Fruit fly (Drosophila melanogaster) whole organism, larva: ENCODE data around the gene CG4194.

Experiments used
- noc ChIP-seq: fragments of 200-800 bp; sonication (Bioruptor generic); optimal IDR thresholded peaks from 3 replicates; lab custom pipeline; 2019; ENCODE audit warnings: missing biosample characterization, mild to moderate bottlenecking, missing genetic modification characterization, moderate library complexity

The CG4194 gene

DNA sequence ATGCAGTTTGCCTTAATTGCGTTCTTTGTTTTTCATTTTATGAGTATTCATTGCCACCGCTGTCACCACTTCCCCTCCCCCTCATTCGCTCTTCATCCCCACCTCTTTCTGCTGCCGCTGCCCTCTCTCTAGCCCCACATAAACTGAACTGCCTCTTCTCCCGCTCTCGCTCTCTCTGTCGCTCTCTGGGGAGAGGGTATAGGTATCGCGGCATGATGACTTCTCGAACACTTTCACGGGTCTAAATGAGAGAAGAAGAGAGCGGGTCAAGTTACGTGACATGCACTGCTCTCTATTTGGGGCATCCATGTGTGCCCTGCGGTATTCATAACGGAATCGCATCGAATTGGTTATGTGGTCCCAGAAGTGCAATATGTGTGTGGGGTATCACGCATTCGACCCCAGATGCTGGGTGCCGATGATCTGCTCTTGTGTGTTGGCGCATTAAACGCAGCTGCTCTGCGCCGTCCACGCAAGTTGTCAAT is 15.3 kb downstream of the CG4194 start:
- TF ChIP-seq noc (tag; lab: Kevin White, UChicago) = peak; percentile 43

DNA sequence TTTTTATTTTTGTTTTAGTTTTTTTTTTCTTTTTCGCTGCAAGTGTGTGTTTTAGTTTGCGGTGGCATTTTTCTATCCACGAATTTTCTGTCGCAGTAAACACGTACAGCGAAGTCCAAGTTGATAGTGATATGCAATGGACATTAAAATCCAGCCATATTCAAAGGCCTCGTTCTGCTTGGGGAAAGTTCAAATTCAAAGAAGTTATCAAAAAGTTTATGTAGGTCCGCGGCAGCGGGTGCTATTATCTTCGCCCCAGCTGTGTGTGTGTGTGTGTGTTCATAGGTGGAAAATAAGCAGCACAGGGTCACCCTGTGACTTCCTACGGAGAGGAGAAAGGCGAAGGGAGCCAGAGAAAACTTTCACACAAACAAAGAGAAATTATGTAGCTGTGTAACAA is 19.1 kb downstream of the CG4194 start:
- TF ChIP-seq noc (tag; lab: Kevin White, UChicago) = peak; percentile 18

DNA sequence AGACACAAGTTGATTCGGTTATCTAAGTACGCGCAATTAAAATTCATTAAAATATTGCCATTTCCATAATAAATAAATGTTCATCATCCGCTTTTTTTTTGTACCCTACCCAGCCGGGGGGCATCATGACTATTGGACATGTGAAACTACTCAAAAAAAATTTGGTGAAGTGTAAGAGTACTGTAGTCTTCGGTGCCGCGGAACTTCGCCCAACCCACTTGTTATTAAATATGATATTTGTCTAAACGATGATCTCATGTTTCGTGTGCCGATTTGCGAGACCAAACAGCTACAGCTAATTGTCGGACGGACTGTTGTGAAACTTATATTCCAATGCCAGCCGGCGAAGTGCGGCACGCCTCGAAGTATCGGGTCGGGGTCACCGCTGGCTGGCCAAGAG is 20.4 kb downstream of the CG4194 start:
- no peak for TF ChIP-seq noc (tag; lab: Kevin White, UChicago)

DNA sequence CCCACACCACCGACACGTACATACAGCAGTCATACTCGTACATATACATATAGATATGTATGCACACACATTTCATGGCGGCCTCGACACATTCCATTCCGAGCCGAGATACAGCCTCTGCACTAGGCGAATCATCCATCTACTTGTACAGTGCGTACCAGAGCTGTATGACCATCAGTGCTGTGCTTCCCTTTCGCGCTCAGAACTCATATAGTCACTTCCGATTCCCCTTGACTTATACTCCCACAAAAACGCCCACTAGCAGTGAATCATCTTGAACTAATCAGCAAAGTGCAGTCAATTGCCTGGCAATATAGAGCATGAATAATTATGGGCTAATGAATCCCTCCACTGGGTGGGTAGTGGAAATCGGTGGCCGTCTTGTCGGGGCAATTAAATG is 21.4 kb downstream of the CG4194 start:
- no peak for TF ChIP-seq noc (tag; lab: Kevin White, UChicago)

DNA sequence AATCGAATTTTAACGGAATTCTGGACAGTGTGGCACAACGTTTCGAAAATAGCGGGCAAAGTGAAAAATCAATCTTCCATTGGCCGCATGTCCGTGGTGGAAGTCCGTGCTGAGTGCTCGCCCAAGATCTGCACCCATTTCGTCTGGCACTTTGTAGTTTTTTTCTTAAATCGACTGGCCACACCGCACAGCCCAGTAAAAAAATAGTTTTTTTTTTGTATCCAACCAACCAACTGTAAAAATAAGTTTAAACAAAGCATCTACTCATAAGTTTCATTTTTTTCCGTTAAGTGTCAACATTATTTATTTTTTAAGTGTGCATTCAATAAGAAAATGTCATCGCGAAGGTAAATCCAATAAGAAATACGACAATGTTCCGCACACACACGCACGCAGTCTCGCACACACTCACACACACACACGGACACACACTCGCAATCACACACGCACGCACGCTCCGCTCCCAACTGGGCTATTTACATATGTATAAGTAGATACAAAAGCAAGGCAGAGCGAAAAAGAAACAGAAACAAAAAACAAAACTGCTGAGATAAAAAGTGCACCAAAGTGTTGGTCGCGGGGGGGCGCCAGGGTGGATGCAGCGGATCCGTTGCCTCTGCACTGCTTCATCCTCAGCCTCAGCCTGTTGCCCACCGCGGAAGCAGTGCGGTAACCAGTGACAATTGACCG is 25.8 kb downstream of the CG4194 start, which contains the start of gene csw:
TSS of gene csw (plus strand) at position 163 of the 690 bp plus-strand sequence.
- TF ChIP-seq noc (tag; lab: Kevin White, UChicago) = peak; percentile 12

DNA sequence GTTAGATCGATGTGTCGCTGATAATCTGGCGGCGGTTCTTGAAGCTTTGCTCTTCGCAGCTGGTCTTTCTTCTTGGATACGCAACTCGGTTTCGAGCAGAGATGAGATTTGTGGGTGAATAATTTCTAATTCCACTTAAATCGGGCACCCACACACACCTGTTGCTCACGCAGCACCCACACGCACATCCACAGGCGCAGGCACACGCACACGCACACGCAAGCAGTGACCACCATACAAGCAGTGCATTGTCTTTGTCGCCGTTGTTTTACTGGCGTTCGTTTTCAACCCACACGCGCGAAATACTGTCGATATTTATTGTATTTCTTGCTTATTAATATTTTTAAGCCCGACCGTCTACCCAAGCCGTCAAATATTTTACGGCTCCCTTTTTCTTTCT is 27.9 kb downstream of the CG4194 start:
- no peak for TF ChIP-seq noc (tag; lab: Kevin White, UChicago)

DNA sequence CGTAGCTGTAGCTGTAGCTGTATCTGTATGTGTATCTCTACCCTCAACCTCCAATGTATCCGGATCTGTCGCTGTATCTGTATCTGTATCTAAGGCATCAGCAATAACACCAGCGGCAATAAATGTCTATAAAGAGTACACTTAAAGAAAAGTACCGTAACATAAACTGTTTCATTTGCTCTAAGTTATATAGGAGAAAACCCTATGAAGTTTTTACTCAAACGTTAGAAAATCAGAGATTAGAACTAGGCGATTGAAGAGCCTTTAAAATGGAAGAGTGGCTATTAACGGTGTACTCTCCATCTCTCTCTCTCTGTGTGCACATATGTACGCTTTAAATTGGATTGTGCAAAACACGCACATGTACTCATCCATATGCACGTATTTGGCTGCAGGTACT is 29.9 kb downstream of the CG4194 start:
- no peak for TF ChIP-seq noc (tag; lab: Kevin White, UChicago)

DNA sequence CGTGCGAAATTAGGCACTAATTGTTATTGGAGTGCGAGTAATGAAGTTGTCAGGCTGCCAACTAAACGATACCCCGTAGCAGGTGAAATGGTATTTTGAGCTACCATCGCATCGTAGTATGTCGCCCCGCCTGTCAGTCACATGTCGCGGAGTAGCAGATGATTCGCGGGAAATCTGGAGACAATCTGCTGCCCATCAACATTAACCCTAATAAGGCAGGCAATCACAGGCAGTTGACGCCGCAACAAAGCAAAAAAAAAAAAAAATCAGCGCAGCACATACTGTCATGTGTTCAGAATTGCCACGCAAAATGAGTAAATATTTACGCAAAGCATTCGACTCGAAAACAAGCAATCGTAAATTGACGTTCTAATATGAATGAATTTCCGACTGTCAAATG is 35.5 kb downstream of the CG4194 start:
- no peak for TF ChIP-seq noc (tag; lab: Kevin White, UChicago)

DNA sequence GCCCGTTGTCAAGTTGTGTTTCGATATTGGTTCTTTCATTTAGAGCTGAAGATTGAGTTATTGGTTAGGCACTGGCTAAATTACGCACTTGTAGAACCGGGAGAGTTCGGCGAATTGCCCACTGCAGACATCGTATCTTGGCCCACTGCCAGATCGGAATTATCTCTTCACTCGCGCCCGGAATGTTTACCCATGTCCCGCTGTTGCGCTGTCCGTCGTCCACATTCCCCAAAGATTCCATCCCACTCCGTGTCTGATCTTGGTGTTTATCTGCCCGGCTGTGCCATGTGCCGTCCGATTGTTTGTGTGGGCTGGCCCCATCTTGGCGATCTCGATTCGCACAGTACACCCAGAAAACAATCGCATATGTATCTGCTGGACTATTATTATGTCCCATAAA is 36.0 kb downstream of the CG4194 start:
- TF ChIP-seq noc (tag; lab: Kevin White, UChicago) = no peak

DNA sequence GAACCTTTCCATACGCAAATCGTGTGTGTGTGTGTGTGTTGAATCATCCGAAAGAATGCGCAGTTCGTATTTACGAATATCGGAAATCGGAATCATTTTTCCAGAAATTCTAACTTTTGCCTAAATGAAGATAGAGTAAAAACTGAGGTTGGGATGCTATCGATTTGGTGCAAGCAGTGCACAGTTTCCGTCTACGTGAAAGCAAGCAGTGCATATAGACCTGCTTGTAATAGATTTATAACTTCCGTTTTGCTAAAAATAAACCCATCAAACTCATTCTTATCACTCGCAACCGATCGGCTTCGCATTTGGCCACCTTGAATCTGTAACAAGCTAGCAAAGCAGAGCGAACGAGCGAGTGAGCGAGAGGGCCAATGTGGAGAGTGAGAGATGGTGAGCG is 38.0 kb downstream of the CG4194 start:
- TF ChIP-seq noc (tag; lab: Kevin White, UChicago) = no peak

DNA sequence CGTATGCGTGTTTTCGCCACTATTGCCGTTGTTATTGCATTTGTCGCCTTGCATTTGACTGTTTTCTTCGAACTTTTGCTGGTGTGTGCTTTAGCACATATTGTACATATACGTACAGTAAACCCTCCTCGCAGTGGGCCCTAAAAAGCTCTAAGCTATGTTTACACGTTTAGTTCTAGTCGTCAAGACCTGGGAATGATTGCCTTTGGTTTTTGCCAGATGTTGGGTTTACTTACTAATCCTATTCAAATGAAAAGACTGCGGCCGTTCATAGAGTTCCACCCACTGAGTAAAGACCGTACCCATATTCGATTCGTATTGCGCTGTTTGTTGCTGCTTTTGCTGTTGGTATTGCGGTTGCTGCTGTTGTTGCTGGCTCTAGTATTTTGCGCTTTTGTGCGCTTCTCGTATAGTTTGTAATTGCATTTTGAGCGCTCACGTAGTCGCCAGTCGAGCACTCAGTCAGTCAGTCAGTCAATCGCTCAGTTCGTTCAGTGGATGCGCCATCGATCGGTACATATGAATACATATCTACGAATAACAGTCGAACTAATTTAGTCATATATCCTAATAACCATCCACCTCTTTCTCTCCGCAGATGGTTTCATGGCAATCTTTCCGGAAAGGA is 39.5 kb downstream of the CG4194 start:
- no peak for TF ChIP-seq noc (tag; lab: Kevin White, UChicago)

DNA sequence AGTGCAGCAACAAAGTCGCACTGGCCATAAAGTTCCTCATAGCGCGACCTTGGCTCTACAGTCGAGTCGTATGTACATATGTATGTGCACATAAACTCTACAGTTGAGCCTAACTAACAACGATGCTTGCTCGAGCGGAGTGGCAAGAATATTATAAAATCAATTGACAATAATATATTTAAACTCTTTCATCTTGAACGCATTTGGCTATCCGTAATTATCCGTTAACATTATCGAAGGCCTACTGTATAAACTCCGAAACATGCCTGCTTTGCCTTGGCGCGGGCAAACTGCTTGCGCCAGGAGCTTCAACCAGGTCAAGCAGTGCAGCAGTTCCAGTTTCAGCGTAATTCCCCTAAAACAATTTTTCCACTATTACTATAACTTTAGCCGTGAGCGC is 40.2 kb downstream of the CG4194 start:
- no peak for TF ChIP-seq noc (tag; lab: Kevin White, UChicago)

DNA sequence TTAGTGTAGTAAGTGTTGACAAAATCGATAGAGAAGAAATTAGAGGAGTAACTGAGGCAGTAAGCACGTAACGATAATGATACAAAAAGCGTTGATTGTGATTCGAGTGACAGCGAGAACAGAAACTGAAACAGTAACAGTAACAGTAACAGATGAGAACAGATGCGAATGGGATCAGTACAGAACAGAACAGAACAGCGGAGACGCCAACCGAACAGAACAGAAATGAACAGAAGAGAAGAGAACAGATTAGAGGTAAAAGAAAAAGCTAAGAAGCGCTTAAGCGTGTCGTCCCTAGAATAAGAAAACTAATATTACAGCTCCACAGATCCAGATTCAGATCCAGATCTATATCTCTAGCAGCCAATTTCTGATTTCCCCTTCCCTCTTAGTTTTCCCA is 44.3 kb downstream of the CG4194 start:
- no peak for TF ChIP-seq noc (tag; lab: Kevin White, UChicago)
